Fruit fly (Drosophila melanogaster) whole organism, embryonic: Measurements from ENCODE around the gene shd.

Experiments used
- BEAF-32 ChIP-seq: fragments of 200-800 bp; sonication (Bioruptor generic); optimal IDR thresholded peaks from 3 replicates; lab custom pipeline; 2017; ENCODE audit warnings: missing biosample characterization, missing genetic modification characterization, mild to moderate bottlenecking, moderate library complexity, missing genetic modification reagents
- CG1024 ChIP-seq: fragments of 200-800 bp; sonication (Bioruptor generic); IDR thresholded peaks from 2 replicates; pipeline ENCODE4 v1.3.6; 2022; ENCODE audit warnings: missing biosample characterization, missing genetic modification characterization
- CG10959 ChIP-seq: fragments of 200-800 bp; sonication (Bioruptor generic); IDR thresholded peaks from 2 replicates; pipeline ENCODE4 v1.3.6; 2022; ENCODE audit warnings: missing biosample characterization, missing genetic modification characterization
- CG13123 ChIP-seq: fragments of 200-800 bp; sonication (Bioruptor generic); optimal IDR thresholded peaks from 2 replicates; lab custom pipeline; 2016; ENCODE audit warnings: missing biosample characterization, missing genetic modification characterization
- CG14965 ChIP-seq: fragments of 200-800 bp; sonication (Bioruptor generic); optimal IDR thresholded peaks from 2 replicates; lab custom pipeline; 2016; ENCODE audit warnings: missing biosample characterization, missing genetic modification characterization, borderline replicate concordance
- CG15514 ChIP-seq: fragments of 200-800 bp; sonication (Bioruptor generic); optimal IDR thresholded peaks from 3 replicates; lab custom pipeline; 2017; ENCODE audit warnings: missing biosample characterization, missing genetic modification characterization, mild to moderate bottlenecking, moderate library complexity, missing genetic modification reagents
- CG1603 ChIP-seq: fragments of 200-800 bp; sonication (Bioruptor generic); optimal IDR thresholded peaks from 2 replicates; lab custom pipeline; 2019; ENCODE audit warnings: missing biosample characterization, mild to moderate bottlenecking, missing genetic modification characterization, moderate library complexity
- CG2199 ChIP-seq: fragments of 200-800 bp; sonication (Bioruptor generic); IDR thresholded peaks from 3 replicates; pipeline ENCODE4 v1.3.6; 2022; ENCODE audit warnings: missing biosample characterization, missing genetic modification characterization
- CG32772 ChIP-seq: fragments of 200-800 bp; sonication (Bioruptor generic); IDR thresholded peaks from 2 replicates; pipeline ENCODE4 v1.3.6; 2022; ENCODE audit warnings: missing biosample characterization, missing genetic modification characterization
- CG3726 ChIP-seq: fragments of 200-800 bp; sonication (Bioruptor generic); IDR thresholded peaks from 3 replicates; pipeline ENCODE4, ENCODE4 v1.3.6; 2022; ENCODE audit warnings: missing biosample characterization, missing genetic modification characterization
- CG42726 ChIP-seq: fragments of 200-800 bp; sonication (Bioruptor generic); IDR thresholded peaks from 2 replicates; pipeline ENCODE4 v1.3.6; 2022; ENCODE audit warnings: missing biosample characterization, missing genetic modification characterization; ENCODE audit not compliant: partially characterized antibody
- CG4404 ChIP-seq: fragments of 200-800 bp; sonication (Bioruptor generic); IDR thresholded peaks from 2 replicates; pipeline ENCODE4 v1.3.6; 2022; ENCODE audit warnings: missing biosample characterization, missing genetic modification characterization
- Drgx ChIP-seq: fragments of 200-800 bp; sonication (Bioruptor generic); IDR thresholded peaks from 2 replicates; pipeline ENCODE4 v1.3.6; 2022; ENCODE audit warnings: missing biosample characterization, missing genetic modification characterization
- Ets65A ChIP-seq: fragments of 200-800 bp; sonication (Bioruptor generic); peaks from one replicate; lab custom pipeline; 2016; ENCODE audit warnings: missing biosample characterization, missing genetic modification characterization
- Gug ChIP-seq: fragments of 200-800 bp; sonication (Bioruptor generic); IDR thresholded peaks from 4 replicates; pipeline ENCODE4 v1.3.6; 2022; ENCODE audit warnings: missing biosample characterization, missing genetic modification characterization
- HLH54F ChIP-seq: fragments of 200-800 bp; sonication (Bioruptor generic); optimal IDR thresholded peaks from 3 replicates; lab custom pipeline; 2016; ENCODE audit warnings: missing biosample characterization, missing genetic modification characterization
- Hand ChIP-seq: fragments of 200-800 bp; sonication (Bioruptor generic); optimal IDR thresholded peaks from 2 replicates; lab custom pipeline; 2017; ENCODE audit warnings: mild to moderate bottlenecking, missing biosample characterization, missing genetic modification reagents, missing genetic modification characterization
- Kr ChIP-seq: fragments of 200-800 bp; sonication (Bioruptor generic); optimal IDR thresholded peaks from 2 replicates; lab custom pipeline; 2017; ENCODE audit warnings: missing biosample characterization, mild to moderate bottlenecking, missing genetic modification characterization
- Med ChIP-seq: fragments of 200-800 bp; sonication (Bioruptor generic); peaks from one replicate; lab custom pipeline; 2016; ENCODE audit warnings: missing biosample characterization, missing genetic modification characterization, mild to moderate bottlenecking, inconsistent platforms, moderate library complexity
- Pdp1 ChIP-seq, 2 experiments: fragments of 200-800 bp; sonication (Bioruptor generic); optimal IDR thresholded peaks; 3 replicates each; lab custom pipeline; 2016; ENCODE audit warnings: missing biosample characterization in 2 of 2, missing genetic modification characterization in 2 of 2, mild to moderate bottlenecking in 1 of 2, moderate library complexity in 1 of 2
- Stat92E ChIP-seq, 3 experiments: fragments of >200 bp in 2 of 3; fragments of 200-800 bp in 1 of 3; sonication (Bioruptor generic) in 1 of 3; optimal IDR thresholded peaks; 2 replicates each; lab custom pipeline; 2017 to 2019; ENCODE audit warnings: missing biosample characterization in 3 of 3, missing genetic modification characterization in 3 of 3, mild to moderate bottlenecking in 1 of 3, moderate library complexity in 1 of 3
- cato ChIP-seq: fragments of 200-800 bp; sonication (Bioruptor generic); optimal IDR thresholded peaks from 2 replicates; lab custom pipeline; 2016; ENCODE audit warnings: missing biosample characterization, missing genetic modification characterization, borderline replicate concordance
- cg ChIP-seq: fragments of 200-800 bp; sonication (Bioruptor generic); optimal IDR thresholded peaks from 3 replicates; lab custom pipeline; 2019; ENCODE audit warnings: missing biosample characterization, mild to moderate bottlenecking, missing genetic modification characterization, moderate library complexity
- chif ChIP-seq, 2 experiments: fragments of 200-800 bp; sonication (Bioruptor generic); optimal IDR thresholded peaks; 3 replicates each; lab custom pipeline; 2016; ENCODE audit warnings: missing biosample characterization in 2 of 2, missing genetic modification characterization in 2 of 2
- crp ChIP-seq, 2 experiments: fragments of 200-800 bp; sonication (Bioruptor generic); optimal IDR thresholded peaks; 2 replicates in 1 of 2; 3 replicates in 1 of 2; lab custom pipeline; 2017; ENCODE audit warnings: missing biosample characterization in 2 of 2, missing genetic modification characterization in 2 of 2, mild to moderate bottlenecking in 1 of 2, moderate library complexity in 1 of 2
- dmrt11E ChIP-seq: fragments of 200-800 bp; sonication (Bioruptor generic); optimal IDR thresholded peaks from 3 replicates; lab custom pipeline; 2018; ENCODE audit warnings: missing biosample characterization, mild to moderate bottlenecking, missing genetic modification characterization, moderate library complexity
- fd3F ChIP-seq: fragments of 200-800 bp; sonication (Bioruptor generic); optimal IDR thresholded peaks from 2 replicates; lab custom pipeline; 2018; ENCODE audit warnings: missing biosample characterization, mild to moderate bottlenecking, missing genetic modification characterization, moderate library complexity
- gcm ChIP-seq: fragments of 200-800 bp; sonication (Bioruptor generic); optimal IDR thresholded peaks from 2 replicates; lab custom pipeline; 2019; ENCODE audit warnings: missing biosample characterization, mild to moderate bottlenecking, missing genetic modification characterization, moderate library complexity
- kah ChIP-seq: fragments of 200-800 bp; sonication (Bioruptor generic); optimal IDR thresholded peaks from 2 replicates; lab custom pipeline; 2018; ENCODE audit warnings: missing biosample characterization, mild to moderate bottlenecking, missing genetic modification characterization
- lab ChIP-seq: fragments of 200-800 bp; sonication (Bioruptor generic); optimal IDR thresholded peaks from 3 replicates; lab custom pipeline; 2017; ENCODE audit warnings: missing biosample characterization, missing genetic modification characterization, mild to moderate bottlenecking, moderate library complexity, missing genetic modification reagents
- luna ChIP-seq: fragments of 200-800 bp; sonication (Bioruptor generic); optimal IDR thresholded peaks from 2 replicates; lab custom pipeline; 2016; ENCODE audit warnings: missing biosample characterization, missing genetic modification characterization
- org-1 ChIP-seq: fragments of 200-800 bp; sonication (Bioruptor generic); optimal IDR thresholded peaks from 2 replicates; lab custom pipeline; 2017; ENCODE audit warnings: missing biosample characterization, missing genetic modification characterization
- pb ChIP-seq: fragments of 200-800 bp; sonication (Bioruptor generic); optimal IDR thresholded peaks from 3 replicates; lab custom pipeline; 2016; ENCODE audit warnings: missing biosample characterization, missing genetic modification characterization
- pfk ChIP-seq: fragments of 200-800 bp; sonication (Bioruptor generic); optimal IDR thresholded peaks from 2 replicates; lab custom pipeline; 2018; ENCODE audit warnings: missing biosample characterization, mild to moderate bottlenecking, missing genetic modification characterization, moderate library complexity
- ranshi ChIP-seq: fragments of 200-800 bp; sonication (Bioruptor generic); IDR thresholded peaks from 2 replicates; pipeline ENCODE4 v1.3.6; 2022; ENCODE audit warnings: missing biosample characterization, missing genetic modification characterization
- scrt ChIP-seq: fragments of 200-800 bp; sonication (Bioruptor generic); optimal IDR thresholded peaks from 2 replicates; lab custom pipeline; 2018; ENCODE audit warnings: missing biosample characterization, mild to moderate bottlenecking, missing genetic modification characterization, moderate library complexity
- tin ChIP-seq: fragments of 200-800 bp; sonication (Bioruptor generic); optimal IDR thresholded peaks from 3 replicates; lab custom pipeline; 2016; ENCODE audit warnings: missing biosample characterization, missing genetic modification characterization
- tio ChIP-seq: fragments of 200-800 bp; sonication (Bioruptor generic); optimal IDR thresholded peaks from 2 replicates; lab custom pipeline; 2017; ENCODE audit warnings: missing biosample characterization, missing genetic modification characterization, inconsistent platforms
- tll ChIP-seq, 2 experiments: fragments of 200-800 bp in 1 of 2; fragments of >200 bp in 1 of 2; sonication (Bioruptor generic) in 1 of 2; optimal IDR thresholded peaks; 2 replicates each; lab custom pipeline; 2017 to 2019; ENCODE audit warnings: missing biosample characterization in 2 of 2, missing genetic modification characterization in 2 of 2, mild to moderate bottlenecking in 1 of 2, moderate library complexity in 1 of 2
- wdn ChIP-seq: fragments of 200-800 bp; sonication (Bioruptor generic); IDR thresholded peaks from 2 replicates; pipeline ENCODE4 v1.3.6; 2022; ENCODE audit warnings: missing biosample characterization, missing genetic modification characterization

shd gene

dm6 chr3L:14663750-14664149 lies 49.5 kb downstream of the shd start:
- TF ChIP-seq CG14965 (no peak), luna (GFP tag; lab: Kevin White, UChicago) (no peak), fd3F (GFP tag; lab: Kevin White, UChicago) (no peak), Stat92E (GFP tag; optimal IDR thresholded peaks at IDR 0.05; lab: Kevin White, UChicago) (peak in 1 of 3 experiments; percentile 71), CG2199 (GFP tag; lab: Robert Waterston, UW) (0 out of 3 replicates have a peak, but pooled peaks have one; percentile 5), wdn (GFP tag; lab: Robert Waterston, UW) (no peak), tll (GFP tag; optimal IDR thresholded peaks at IDR 0.05; lab: Kevin White, UChicago) (peak in 1 of 2 experiments; percentile 62), Ets65A (GFP tag; lab: Kevin White, UChicago) (peak; percentile 10)

DNA sequence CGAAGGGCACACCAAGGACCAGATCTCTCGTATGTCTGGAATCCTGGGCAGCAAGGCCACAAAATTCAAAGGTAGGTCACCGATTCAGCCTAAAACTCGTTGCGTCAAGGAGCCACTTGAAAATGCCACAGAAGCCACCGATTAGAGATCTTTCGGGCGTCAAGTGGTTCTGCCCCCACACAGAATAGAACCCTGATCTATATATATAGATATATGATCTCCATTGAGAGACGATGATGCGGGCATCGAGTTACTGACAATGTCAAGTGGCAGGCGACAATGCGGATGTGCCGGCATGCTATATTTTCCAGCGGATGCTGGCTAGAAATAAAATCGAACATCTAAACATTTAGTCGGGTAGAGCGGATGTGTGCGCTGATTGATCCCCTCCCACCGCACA lies 50.1 kb downstream of the shd start:
- no peak for TF ChIP-seq CG4404 (GFP tag; lab: Robert Waterston, UW)
- no peak for TF ChIP-seq CG3726 (GFP tag; lab: Robert Waterston, UW)
- TF ChIP-seq CG1024, result no peak
- TF ChIP-seq pb (GFP tag; lab: Kevin White, UChicago), result no peak
- no peak for TF ChIP-seq HLH54F
- peak; percentile 49 for TF ChIP-seq dmrt11E (tag; lab: Kevin White, UChicago)
- TF ChIP-seq Med (GFP tag; lab: Kevin White, UChicago), result peak; percentile 42
- TF ChIP-seq org-1 (GFP tag; lab: Kevin White, UChicago), result no peak
- TF ChIP-seq cg (GFP tag; lab: Kevin White, UChicago), result no peak
- TF ChIP-seq pfk (GFP tag; lab: Kevin White, UChicago), result no peak
- TF ChIP-seq CG42726 (GFP tag; lab: Robert Waterston, UW), result no peak
- TF ChIP-seq Gug (GFP tag; lab: Robert Waterston, UW), result no peak
- no peak for TF ChIP-seq CG32772 (GFP tag; lab: Robert Waterston, UW)
- TF ChIP-seq tin, result peak; percentile 3
- no peak for TF ChIP-seq CG1603
- no peak for TF ChIP-seq CG13123
- TF ChIP-seq ranshi (GFP tag; lab: Robert Waterston, UW), result no peak
- no peak for TF ChIP-seq Pdp1 (GFP tag; optimal IDR thresholded peaks at IDR 0.05; lab: Kevin White, UChicago)
- no peak for TF ChIP-seq cato
- TF ChIP-seq scrt, result no peak
- TF ChIP-seq Kr (GFP tag; lab: Kevin White, UChicago), result peak; percentile 35
- TF ChIP-seq kah (GFP tag; lab: Kevin White, UChicago), result peak; percentile 74
- TF ChIP-seq Drgx, result no peak
- TF ChIP-seq tio, result no peak
- no peak for TF ChIP-seq CG15514 (GFP tag; lab: Kevin White, UChicago)
- TF ChIP-seq lab (GFP tag; lab: Kevin White, UChicago), result no peak
- TF ChIP-seq Hand (GFP tag; lab: Kevin White, UChicago), result no peak
- no peak for TF ChIP-seq crp (GFP tag; optimal IDR thresholded peaks at IDR 0.05; lab: Kevin White, UChicago)
- peak; percentile 90 for TF ChIP-seq gcm (GFP tag; lab: Kevin White, UChicago)
- no peak for TF ChIP-seq BEAF-32
- no peak for TF ChIP-seq CG10959
- TF ChIP-seq chif (GFP tag; optimal IDR thresholded peaks at IDR 0.05; lab: Kevin White, UChicago), result no peak
- TF ChIP-seq, all 482 proteins: peak for 6
